Fruit fly (Drosophila melanogaster) whole organism, embryonic: ENCODE measurements around the gene RpL8.

Source experiments
- Aef1 ChIP-seq: fragments of 200-800 bp; sonication (Bioruptor generic); IDR thresholded peaks from 3 replicates; pipeline ENCODE4 v1.3.6; 2022; ENCODE audit warnings: missing biosample characterization, missing genetic modification characterization
- Bgb ChIP-seq: fragments of 200-800 bp; sonication (Bioruptor generic); IDR thresholded peaks from 2 replicates; pipeline ENCODE4 v1.3.6; 2022; ENCODE audit warnings: missing biosample characterization, missing genetic modification characterization; ENCODE audit not compliant: partially characterized antibody
- Bteb2 ChIP-seq: fragments of 200-800 bp; sonication (Bioruptor generic); optimal IDR thresholded peaks from 2 replicates; lab custom pipeline; 2016; ENCODE audit warnings: missing biosample characterization, missing genetic modification characterization
- CG10366 ChIP-seq: fragments of 200-800 bp; sonication (Bioruptor generic); IDR thresholded peaks from 2 replicates; pipeline ENCODE4 v1.3.6; 2022; ENCODE audit warnings: missing biosample characterization, missing genetic modification characterization
- CG11247 ChIP-seq: fragments of 200-800 bp; sonication (Bioruptor generic); IDR thresholded peaks from 2 replicates; pipeline ENCODE4 v1.3.6; 2022; ENCODE audit warnings: missing biosample characterization, missing genetic modification characterization
- CG11723 ChIP-seq: fragments of 200-800 bp; sonication (Bioruptor generic); optimal IDR thresholded peaks from 2 replicates; lab custom pipeline; 2017; ENCODE audit warnings: missing biosample characterization, mild to moderate bottlenecking, missing genetic modification characterization
- CG12769 ChIP-seq: fragments of 200-800 bp; sonication (Bioruptor generic); optimal IDR thresholded peaks from 2 replicates; lab custom pipeline; 2019; ENCODE audit warnings: missing biosample characterization, mild to moderate bottlenecking, missing genetic modification characterization, moderate library complexity
- CG15073 ChIP-seq: fragments of 200-800 bp; sonication (Bioruptor generic); optimal IDR thresholded peaks from 2 replicates; lab custom pipeline; 2016; ENCODE audit warnings: missing biosample characterization, missing genetic modification characterization
- CG15601 ChIP-seq: fragments of 200-800 bp; sonication (Bioruptor generic); optimal IDR thresholded peaks from 3 replicates; lab custom pipeline; 2019; ENCODE audit warnings: missing biosample characterization, mild to moderate bottlenecking, missing genetic modification characterization, moderate library complexity
- CG17361 ChIP-seq: fragments of 200-800 bp; sonication (Bioruptor generic); IDR thresholded peaks from 3 replicates; pipeline ENCODE4 v1.3.6; 2022; ENCODE audit warnings: missing biosample characterization, missing genetic modification characterization
- CG17612 ChIP-seq: fragments of 200-800 bp; sonication (Bioruptor generic); IDR thresholded peaks from 2 replicates; pipeline ENCODE4 v1.3.6; 2022; ENCODE audit warnings: missing biosample characterization, missing genetic modification characterization
- CG18476 ChIP-seq: fragments of 200-800 bp; sonication (Bioruptor generic); optimal IDR thresholded peaks from 2 replicates; lab custom pipeline; 2016; ENCODE audit warnings: missing biosample characterization, mild to moderate bottlenecking, missing genetic modification characterization
- CG2678 ChIP-seq: fragments of 200-800 bp; sonication (Bioruptor generic); optimal IDR thresholded peaks from 3 replicates; lab custom pipeline; 2019; ENCODE audit warnings: missing biosample characterization, mild to moderate bottlenecking, missing genetic modification characterization, moderate library complexity
- CG2889 ChIP-seq: fragments of 200-800 bp; sonication (Bioruptor generic); IDR thresholded peaks from 3 replicates; pipeline ENCODE4 v1.3.6; 2022; ENCODE audit warnings: missing biosample characterization, missing genetic modification characterization
- CG31365 ChIP-seq: fragments of 200-800 bp; sonication (Bioruptor generic); optimal IDR thresholded peaks from 2 replicates; lab custom pipeline; 2018; ENCODE audit warnings: missing biosample characterization, mild to moderate bottlenecking, missing genetic modification characterization
- CG3726 ChIP-seq: fragments of 200-800 bp; sonication (Bioruptor generic); IDR thresholded peaks from 3 replicates; pipeline ENCODE4, ENCODE4 v1.3.6; 2022; ENCODE audit warnings: missing biosample characterization, missing genetic modification characterization
- CG3847 ChIP-seq: fragments of 200-800 bp; sonication (Bioruptor generic); IDR thresholded peaks from 2 replicates; pipeline ENCODE4 v1.3.6; 2022; ENCODE audit warnings: missing biosample characterization, missing genetic modification characterization
- CG4360 ChIP-seq: fragments of 200-800 bp; sonication (Bioruptor generic); IDR thresholded peaks from 2 replicates; pipeline ENCODE4 v1.3.6; 2022; ENCODE audit warnings: missing biosample characterization, missing genetic modification characterization
- CG43689 ChIP-seq: fragments of 200-800 bp; sonication (Bioruptor generic); IDR thresholded peaks from 2 replicates; pipeline ENCODE4 v1.3.6; 2022; ENCODE audit warnings: missing biosample characterization, missing genetic modification characterization
- CG5953 ChIP-seq: fragments of 200-800 bp; sonication (Bioruptor generic); IDR thresholded peaks from 2 replicates; pipeline ENCODE4 v1.3.6; 2022; ENCODE audit warnings: missing biosample characterization, missing genetic modification characterization
- CG6854 ChIP-seq: fragments of 200-800 bp; sonication (Bioruptor generic); optimal IDR thresholded peaks from 3 replicates; lab custom pipeline; 2017; ENCODE audit warnings: missing biosample characterization, mild to moderate bottlenecking, missing genetic modification characterization
- CG8924 ChIP-seq: fragments of 200-800 bp; optimal IDR thresholded peaks from 3 replicates; lab custom pipeline; 2019; ENCODE audit warnings: missing biosample characterization, mild to moderate bottlenecking, missing genetic modification characterization, moderate library complexity
- CG8944 ChIP-seq: fragments of 200-800 bp; sonication (Bioruptor generic); optimal IDR thresholded peaks from 3 replicates; lab custom pipeline; 2016; ENCODE audit warnings: missing biosample characterization, missing genetic modification characterization
- CoRest ChIP-seq: fragments of 200-800 bp; sonication (Bioruptor generic); optimal IDR thresholded peaks from 3 replicates; lab custom pipeline; 2018; ENCODE audit warnings: missing biosample characterization, mild to moderate bottlenecking, missing genetic modification characterization, moderate library complexity
- CrebB ChIP-seq: fragments of 200-800 bp; sonication (Bioruptor generic); optimal IDR thresholded peaks from 3 replicates; lab custom pipeline; 2018; ENCODE audit warnings: missing biosample characterization, mild to moderate bottlenecking, missing genetic modification characterization
- Dek ChIP-seq: fragments of 200-800 bp; sonication (Bioruptor generic); optimal IDR thresholded peaks from 3 replicates; lab custom pipeline; 2019; ENCODE audit warnings: missing biosample characterization, mild to moderate bottlenecking, missing genetic modification characterization, moderate library complexity
- E2f1 ChIP-seq: fragments of 200-800 bp; sonication (Bioruptor generic); IDR thresholded peaks from 2 replicates; pipeline ENCODE4 v1.3.6; 2022; ENCODE audit warnings: missing biosample characterization, missing genetic modification characterization
- Hey ChIP-seq: fragments of 200-800 bp; sonication (Bioruptor generic); optimal IDR thresholded peaks from 3 replicates; lab custom pipeline; 2018; ENCODE audit warnings: missing biosample characterization, mild to moderate bottlenecking, missing genetic modification characterization
- Hr78 ChIP-seq, 2 experiments: fragments of 200-800 bp in 1 of 2; fragments of >200 bp in 1 of 2; sonication (Bioruptor generic) in 1 of 2; optimal IDR thresholded peaks; 2 replicates each; lab custom pipeline; 2017 to 2019; ENCODE audit warnings: missing biosample characterization in 2 of 2, missing genetic modification characterization in 2 of 2, mild to moderate bottlenecking in 1 of 2, moderate library complexity in 1 of 2
- Sry-δ ChIP-seq: fragments of 200-800 bp; sonication (Bioruptor generic); optimal IDR thresholded peaks from 2 replicates; lab custom pipeline; 2016; ENCODE audit warnings: missing biosample characterization, missing genetic modification characterization
- amos ChIP-seq: fragments of 200-800 bp; sonication (Bioruptor generic); IDR thresholded peaks from 2 replicates; pipeline ENCODE4 v1.3.6; 2022; ENCODE audit warnings: missing biosample characterization, missing genetic modification characterization; ENCODE audit not compliant: partially characterized antibody
- corto ChIP-seq: fragments of 200-800 bp; sonication (Bioruptor generic); optimal IDR thresholded peaks from 2 replicates; lab custom pipeline; 2016; ENCODE audit warnings: missing biosample characterization, mild to moderate bottlenecking, missing genetic modification characterization, moderate library complexity
- dm ChIP-seq: fragments of 200-800 bp; sonication (Bioruptor generic); optimal IDR thresholded peaks from 3 replicates; lab custom pipeline; 2016; ENCODE audit warnings: missing biosample characterization, missing genetic modification characterization
- en ChIP-seq: fragments of 200-800 bp; sonication (Bioruptor generic); optimal IDR thresholded peaks from 2 replicates; lab custom pipeline; 2016; ENCODE audit warnings: missing biosample characterization, missing genetic modification characterization
- fd3F ChIP-seq: fragments of 200-800 bp; sonication (Bioruptor generic); optimal IDR thresholded peaks from 2 replicates; lab custom pipeline; 2018; ENCODE audit warnings: missing biosample characterization, mild to moderate bottlenecking, missing genetic modification characterization, moderate library complexity
- fru ChIP-seq: fragments of >200 bp; optimal IDR thresholded peaks from 2 replicates; lab custom pipeline; 2017
- inv ChIP-seq: fragments of 200-800 bp; sonication (Bioruptor generic); IDR thresholded peaks from 2 replicates; pipeline ENCODE4 v1.3.6; 2022; ENCODE audit warnings: missing biosample characterization, missing genetic modification characterization; ENCODE audit not compliant: partially characterized antibody
- lilli ChIP-seq: fragments of 200-800 bp; sonication (Bioruptor generic); optimal IDR thresholded peaks from 3 replicates; lab custom pipeline; 2016; ENCODE audit warnings: missing biosample characterization, missing genetic modification characterization
- mirr ChIP-seq: fragments of 200-800 bp; sonication (Bioruptor generic); optimal IDR thresholded peaks from 3 replicates; lab custom pipeline; 2018; ENCODE audit warnings: missing biosample characterization, mild to moderate bottlenecking, missing genetic modification characterization
- odd ChIP-seq: fragments of 200-800 bp; sonication (Bioruptor generic); optimal IDR thresholded peaks from 2 replicates; lab custom pipeline; 2017; ENCODE audit warnings: missing biosample characterization, mild to moderate bottlenecking, missing genetic modification characterization
- otp ChIP-seq: fragments of 200-800 bp; sonication (Bioruptor generic); IDR thresholded peaks from 3 replicates; pipeline ENCODE4, ENCODE4 v1.3.6; 2022; ENCODE audit warnings: missing biosample characterization, missing genetic modification characterization
- repo ChIP-seq: fragments of 200-800 bp; sonication (Bioruptor generic); optimal IDR thresholded peaks from 2 replicates; lab custom pipeline; 2016; ENCODE audit warnings: missing biosample characterization, missing genetic modification characterization
- row ChIP-seq: fragments of 200-800 bp; sonication (Bioruptor generic); IDR thresholded peaks from 3 replicates; pipeline ENCODE4 v1.3.6; 2022; ENCODE audit warnings: missing biosample characterization, missing genetic modification characterization
- sens ChIP-seq: fragments of 200-800 bp; sonication (Bioruptor generic); peaks from one replicate; lab custom pipeline; 2016; ENCODE audit warnings: missing biosample characterization, missing genetic modification characterization
- slou ChIP-seq: fragments of 200-800 bp; sonication (Bioruptor generic); optimal IDR thresholded peaks from 3 replicates; lab custom pipeline; 2016; ENCODE audit warnings: missing biosample characterization, missing genetic modification characterization
- so ChIP-seq: fragments of 200-800 bp; sonication (Bioruptor generic); IDR thresholded peaks from 3 replicates; pipeline ENCODE4 v1.3.6; 2022; ENCODE audit warnings: missing biosample characterization, missing genetic modification characterization
- tll ChIP-seq, 2 experiments: fragments of 200-800 bp in 1 of 2; fragments of >200 bp in 1 of 2; sonication (Bioruptor generic) in 1 of 2; optimal IDR thresholded peaks; 2 replicates each; lab custom pipeline; 2017 to 2019; ENCODE audit warnings: missing biosample characterization in 2 of 2, missing genetic modification characterization in 2 of 2, mild to moderate bottlenecking in 1 of 2, moderate library complexity in 1 of 2
- unc-4 ChIP-seq: fragments of 200-800 bp; sonication (Bioruptor generic); IDR thresholded peaks from 2 replicates; pipeline ENCODE4 v1.3.6; 2022; ENCODE audit warnings: missing biosample characterization, missing genetic modification characterization; ENCODE audit not compliant: partially characterized antibody
- vvl ChIP-seq: fragments of 200-800 bp; sonication (Bioruptor generic); IDR thresholded peaks from 2 replicates; pipeline ENCODE4 v1.3.6; 2022; ENCODE audit warnings: missing biosample characterization, missing genetic modification characterization

The RpL8 gene

dm6 chr3L:2552116-2552843 is 35.0 kb upstream of the RpL8 start (continued):
- TF ChIP-seq CG18476 (GFP tag; lab: Kevin White, UChicago) (peak; percentile 57), CG17612 (GFP tag; lab: Robert Waterston, UW) (0 out of 2 replicates have a peak, but pooled peaks have one; percentile 22), so (peak; percentile 50; the same call in 1 of the 3 replicates), CG10366 (GFP tag; lab: Robert Waterston, UW) (peak; percentile 58), Bgb (no peak), lilli (peak; percentile 49), inv (GFP tag; lab: Robert Waterston, UW) (no peak), vvl (GFP tag; lab: Robert Waterston, UW) (peak; percentile 70), Bteb2 (GFP tag; lab: Kevin White, UChicago) (peak; percentile 22), unc-4 (no peak), CG43689 (GFP tag; lab: Robert Waterston, UW) (no peak), CG11247 (GFP tag; lab: Robert Waterston, UW) (0 out of 2 replicates have a peak, but pooled peaks have one; percentile 12), row (GFP tag; lab: Robert Waterston, UW) (peak; percentile 66), CG3726 (no peak), CG5953 (no peak), CG11723 (GFP tag; lab: Kevin White, UChicago) (peak; percentile 35), Sry-δ (GFP tag; lab: Kevin White, UChicago) (peak; percentile 24), CG8924 (tag; lab: Kevin White, UChicago) (peak; percentile 69), Hr78 (GFP tag; optimal IDR thresholded peaks at IDR 0.05; lab: Kevin White, UChicago) (peak in 1 of 2 experiments; percentile 36), CG6854 (GFP tag; lab: Kevin White, UChicago) (peak; percentile 35), mirr (GFP tag; lab: Kevin White, UChicago) (no peak), Aef1 (peak; percentile 54; the same call in 2 of the 3 replicates), CoRest (tag; lab: Kevin White, UChicago) (peak; percentile 65), CG3847 (GFP tag; lab: Robert Waterston, UW) (no peak; the same call in 1 of the 2 replicates), corto (GFP tag; lab: Kevin White, UChicago) (no peak), fd3F (no peak), odd (GFP tag; lab: Kevin White, UChicago) (no peak), Hey (tag; lab: Kevin White, UChicago) (no peak), CG8944 (GFP tag; lab: Kevin White, UChicago) (peak; percentile 48), fru (lab: Kevin White, UChicago) (no peak), CG15601 (peak; percentile 80), E2f1 (GFP tag; lab: Robert Waterston, UW) (no peak), amos (GFP tag; lab: Robert Waterston, UW) (no peak), repo (GFP tag; lab: Kevin White, UChicago) (peak; percentile 51), en (GFP tag; lab: Kevin White, UChicago) (no peak), otp (GFP tag; lab: Robert Waterston, UW) (peak; percentile 51; the same call in 1 of the 3 replicates), CG31365 (tag; lab: Kevin White, UChicago) (no peak), CG2889 (GFP tag; lab: Robert Waterston, UW) (no peak), CG4360 (GFP tag; lab: Robert Waterston, UW) (peak; percentile 47; the same call in 1 of the 2 replicates), slou (GFP tag; lab: Kevin White, UChicago) (no peak), CG17361 (GFP tag; lab: Robert Waterston, UW) (peak; percentile 74), CG15073 (GFP tag; lab: Kevin White, UChicago) (no peak), dm (GFP tag; lab: Kevin White, UChicago) (peak; percentile 49), CG2678 (tag; lab: Kevin White, UChicago) (peak; percentile 74), CrebB (peak; percentile 27), sens (GFP tag; lab: Kevin White, UChicago) (peak; percentile 96), tll (GFP tag; optimal IDR thresholded peaks at IDR 0.05; lab: Kevin White, UChicago) (no peak), CG12769 (tag; lab: Kevin White, UChicago) (peak; percentile 27), Dek (peak; percentile 23)
